Worm (Caenorhabditis elegans): ENCODE data around the gene sars-2.
A peak's percentile ranks its signal among the peaks of the same experiment; 100 is the strongest.
"Not testable (repeated sequence)": the region's sequence is repeated elsewhere in the genome, so short reads cannot be mapped to it uniquely, and the experiment has no call there.

sars-2 gene

ce11 chrIV:4388854-4389253 lies 31.4 kb downstream of the sars-2 start:
- peak; percentile 10 for TF ChIP-seq snpc-1.3 (tag; optimal IDR thresholded peaks at IDR 0.05; ENCODE audit: insufficient read depth)
- peak; percentile 84 for TF ChIP-seq F49E8.2 (tag; optimal IDR thresholded peaks at IDR 0.05; ENCODE audit: insufficient read depth)
- peak; percentile 22 for TF ChIP-seq die-1 (tag; optimal IDR thresholded peaks at IDR 0.05)
- TF ChIP-seq hrde-1 (tag; optimal IDR thresholded peaks at IDR 0.05; ENCODE audit: borderline replicate concordance): peak; percentile 95
- TF ChIP-seq bed-1 (GFP tag; IDR thresholded peaks at IDR 0.05): peak; percentile 28; the same call in 1 of the 2 replicates
- TF ChIP-seq xnd-1 (tag; optimal IDR thresholded peaks at IDR 0.05): peak; percentile 25
- peak; percentile 82 for TF ChIP-seq ceh-58 (GFP tag; IDR thresholded peaks at IDR 0.05)
- 0 out of 2 replicates have a peak, but pooled peaks have one; percentile 13 for TF ChIP-seq B0019.2 (GFP tag; conservative IDR thresholded peaks at IDR 0.05)
- peak; percentile 82 for TF ChIP-seq Y53G8AR.9 (GFP tag; conservative IDR thresholded peaks at IDR 0.05)
- TF ChIP-seq ztf-25 (GFP tag; IDR thresholded peaks at IDR 0.05): peak; percentile 73; the same call in 1 of the 2 replicates
- peak; percentile 6 for TF ChIP-seq nhr-90 (tag; optimal IDR thresholded peaks at IDR 0.05)
- peak; percentile 88 for TF ChIP-seq attf-6 (GFP tag; IDR thresholded peaks at IDR 0.05)
- TF ChIP-seq nfyb-1 (GFP tag; IDR thresholded peaks at IDR 0.05): peak; percentile 74
- TF ChIP-seq tbp1 (GFP tag; optimal IDR thresholded peaks at IDR 0.05): peak; percentile 59
- TF ChIP-seq attf-5 (GFP tag; optimal IDR thresholded peaks at IDR 0.05): peak; percentile 17
- peak; percentile 88 for TF ChIP-seq Y56A3A.18 (GFP tag; IDR thresholded peaks at IDR 0.05)
- peak; percentile 99 for TF ChIP-seq him-1 (tag; optimal IDR thresholded peaks at IDR 0.05)
- peak; percentile 81 for TF ChIP-seq ceh-100 (GFP tag; IDR thresholded peaks at IDR 0.05)
- peak; percentile 32 for TF ChIP-seq repo-1 (tag; optimal IDR thresholded peaks at IDR 0.05)
- peak; percentile 60; the same call in 1 of the 2 replicates for TF ChIP-seq ceh-40 (GFP tag; IDR thresholded peaks at IDR 0.05)
- TF ChIP-seq hsf-1 (GFP tag; IDR thresholded peaks at IDR 0.05): peak; percentile 86
- TF ChIP-seq cebp-2 (GFP tag; IDR thresholded peaks at IDR 0.05): peak; percentile 75; the same call in 1 of the 2 replicates
- peak; percentile 54 for TF ChIP-seq lsl-1 (GFP tag; optimal IDR thresholded peaks at IDR 0.05)
- TF ChIP-seq ceh-91 (GFP tag; IDR thresholded peaks at IDR 0.05): peak; percentile 21; the same call in 1 of the 2 replicates
- TF ChIP-seq lin-26 (GFP tag; IDR thresholded peaks at IDR 0.05): peak; percentile 89
- 0 out of 2 replicates have a peak, but pooled peaks have one; percentile 22 for TF ChIP-seq Y79H2A.3 (GFP tag; conservative IDR thresholded peaks at IDR 0.05)
- peak; percentile 72 for TF ChIP-seq B0336.3 (GFP tag; IDR thresholded peaks at IDR 0.05)
- 0 out of 2 replicates have a peak, but pooled peaks have one; percentile 8 for TF ChIP-seq aptf-3 (GFP tag; IDR thresholded peaks at IDR 0.05)
- peak; percentile 68 for TF ChIP-seq tlf-1 (GFP tag; optimal IDR thresholded peaks at IDR 0.05)
- peak; percentile 30 for TF ChIP-seq snpc-3.4 (tag; optimal IDR thresholded peaks at IDR 0.05)
- peak; percentile 71 for TF ChIP-seq mcd-1 (GFP tag; IDR thresholded peaks at IDR 0.05)
- TF ChIP-seq hmg-1.2 (GFP tag; IDR thresholded peaks at IDR 0.05): peak; percentile 56; the same call in 1 of the 2 replicates
- TF ChIP-seq athp-1 (tag; optimal IDR thresholded peaks at IDR 0.05): peak; percentile 55
- TF ChIP-seq madf-3 (GFP tag; IDR thresholded peaks at IDR 0.05): peak; percentile 91
- peak; percentile 74 for TF ChIP-seq ekl-4 (GFP tag; IDR thresholded peaks at IDR 0.05)
- TF ChIP-seq rec-8 (tag; optimal IDR thresholded peaks at IDR 0.05): peak in 1 of 2 experiments; percentile 54
- peak; percentile 57 for TF ChIP-seq F33H1.4 (GFP tag; IDR thresholded peaks at IDR 0.05)
- peak; percentile 87; the same call in 1 of the 2 replicates for TF ChIP-seq F39B2.1 (GFP tag; IDR thresholded peaks at IDR 0.05)
- TF ChIP-seq cebp-1 (GFP tag; IDR thresholded peaks at IDR 0.05): not testable (repeated sequence)
- TF ChIP-seq cebp-1 (tag; optimal IDR thresholded peaks at IDR 0.05): peak; percentile 47
- TF ChIP-seq ztf-18 (tag; optimal IDR thresholded peaks at IDR 0.05): peak; percentile 51
- TF ChIP-seq snpc-1.1 (tag; optimal IDR thresholded peaks at IDR 0.05; ENCODE audit: insufficient read depth): peak; percentile 34
- TF ChIP-seq D2030.7 (GFP tag; IDR thresholded peaks at IDR 0.05): peak; percentile 76
- TF ChIP-seq rcor-1 (GFP tag; IDR thresholded peaks at IDR 0.05): peak; percentile 87; the same call in 1 of the 2 replicates
- TF ChIP-seq egl-44 (GFP tag; IDR thresholded peaks at IDR 0.05): peak; percentile 17; the same call in 1 of the 2 replicates
- peak; percentile 6 for TF ChIP-seq snpc-4 (GFP tag; optimal IDR thresholded peaks at IDR 0.05)
- TF ChIP-seq snpc-4 (tag; optimal IDR thresholded peaks at IDR 0.05): peak in 2 of 4 experiments; percentile 42 to 53

All from whole organism, young adult.